Fruit fly (Drosophila melanogaster) whole organism, embryonic: ENCODE measurements around the gene Ctr9.

Source experiments
- Abd-B ChIP-seq: fragments of 200-800 bp; sonication (Bioruptor generic); optimal IDR thresholded peaks from 2 replicates; lab custom pipeline; 2018; ENCODE audit warnings: missing biosample characterization, mild to moderate bottlenecking, missing genetic modification characterization, moderate library complexity
- Adf1 ChIP-seq: fragments of 200-800 bp; sonication (Bioruptor generic); IDR thresholded peaks from 2 replicates; pipeline ENCODE4 v1.3.6; 2022; ENCODE audit warnings: missing biosample characterization, missing genetic modification characterization
- Bgb ChIP-seq: fragments of 200-800 bp; sonication (Bioruptor generic); IDR thresholded peaks from 2 replicates; pipeline ENCODE4 v1.3.6; 2022; ENCODE audit warnings: missing biosample characterization, missing genetic modification characterization; ENCODE audit not compliant: partially characterized antibody
- Blimp-1 ChIP-seq: fragments of 200-800 bp; sonication (Bioruptor generic); optimal IDR thresholded peaks from 3 replicates; lab custom pipeline; 2018; ENCODE audit warnings: missing biosample characterization, missing genetic modification characterization, mild to moderate bottlenecking, moderate library complexity, missing genetic modification reagents
- CG10274 ChIP-seq: fragments of 200-800 bp; sonication (Bioruptor generic); optimal IDR thresholded peaks from 3 replicates; lab custom pipeline; 2017; ENCODE audit warnings: missing biosample characterization, mild to moderate bottlenecking, missing genetic modification characterization
- CG11456 ChIP-seq: fragments of 200-800 bp; sonication (Bioruptor generic); IDR thresholded peaks from 3 replicates; pipeline ENCODE4 v1.3.6; 2022; ENCODE audit warnings: missing biosample characterization, missing genetic modification characterization
- CG12942 ChIP-seq: fragments of 200-800 bp; sonication (Bioruptor generic); optimal IDR thresholded peaks from 3 replicates; lab custom pipeline; 2016; ENCODE audit warnings: missing biosample characterization, missing genetic modification characterization
- CG13123 ChIP-seq: fragments of 200-800 bp; sonication (Bioruptor generic); optimal IDR thresholded peaks from 2 replicates; lab custom pipeline; 2016; ENCODE audit warnings: missing biosample characterization, missing genetic modification characterization
- CG14050 ChIP-seq: fragments of 200-800 bp; sonication (Bioruptor generic); IDR thresholded peaks from 3 replicates; pipeline ENCODE4 v1.3.6; 2022; ENCODE audit warnings: missing biosample characterization, missing genetic modification characterization
- CG15601 ChIP-seq: fragments of 200-800 bp; sonication (Bioruptor generic); optimal IDR thresholded peaks from 3 replicates; lab custom pipeline; 2019; ENCODE audit warnings: missing biosample characterization, mild to moderate bottlenecking, missing genetic modification characterization, moderate library complexity
- CG1602 ChIP-seq: fragments of 200-800 bp; sonication (Bioruptor generic); optimal IDR thresholded peaks from 3 replicates; lab custom pipeline; 2016; ENCODE audit warnings: missing biosample characterization, missing genetic modification characterization
- CG16813 ChIP-seq: fragments of 200-800 bp; sonication (Bioruptor generic); IDR thresholded peaks from 3 replicates; pipeline ENCODE4 v1.3.6; 2022; ENCODE audit warnings: missing biosample characterization, missing genetic modification characterization; ENCODE audit not compliant: partially characterized antibody
- CG17829 ChIP-seq: fragments of 200-800 bp; optimal IDR thresholded peaks from 2 replicates; lab custom pipeline; 2019; ENCODE audit warnings: missing biosample characterization, mild to moderate bottlenecking, missing genetic modification characterization, moderate library complexity
- CG2202 ChIP-seq: fragments of 200-800 bp; sonication (Bioruptor generic); optimal IDR thresholded peaks from 2 replicates; lab custom pipeline; 2018; ENCODE audit warnings: missing biosample characterization, mild to moderate bottlenecking, missing genetic modification characterization
- CG30431 ChIP-seq: fragments of 200-800 bp; sonication (Bioruptor generic); optimal IDR thresholded peaks from 2 replicates; lab custom pipeline; 2017; ENCODE audit warnings: missing biosample characterization, missing genetic modification characterization
- CG4707 ChIP-seq: fragments of 200-800 bp; sonication (Bioruptor generic); optimal IDR thresholded peaks from 2 replicates; lab custom pipeline; 2018; ENCODE audit warnings: missing biosample characterization, mild to moderate bottlenecking, missing genetic modification characterization, moderate library complexity
- CG6254 ChIP-seq: fragments of 200-800 bp; sonication (Bioruptor generic); optimal IDR thresholded peaks from 3 replicates; lab custom pipeline; 2017; ENCODE audit warnings: mild to moderate bottlenecking, missing biosample characterization, missing genetic modification reagents, missing genetic modification characterization
- Doc2 ChIP-seq: fragments of 200-800 bp; sonication (Bioruptor generic); IDR thresholded peaks from 2 replicates; pipeline ENCODE4 v1.3.6; 2022; ENCODE audit warnings: missing biosample characterization, missing genetic modification characterization
- Fer1 ChIP-seq: fragments of 200-800 bp; sonication (Bioruptor generic); optimal IDR thresholded peaks from 2 replicates; lab custom pipeline; 2017; ENCODE audit warnings: missing biosample characterization, mild to moderate bottlenecking, missing genetic modification characterization
- H2.0 ChIP-seq: fragments of 200-800 bp; sonication (Bioruptor generic); IDR thresholded peaks from 2 replicates; pipeline ENCODE4 v1.3.6; 2022; ENCODE audit warnings: missing biosample characterization, missing genetic modification characterization
- HLH3B ChIP-seq: fragments of 200-800 bp; sonication (Bioruptor generic); IDR thresholded peaks from 2 replicates; pipeline ENCODE4 v1.3.6; 2022; ENCODE audit warnings: missing biosample characterization, missing genetic modification characterization
- Lhr ChIP-seq: fragments of 200-800 bp; sonication (Bioruptor generic); optimal IDR thresholded peaks from 3 replicates; lab custom pipeline; 2017; ENCODE audit warnings: mild to moderate bottlenecking, missing biosample characterization, missing genetic modification reagents, missing genetic modification characterization
- NK7.1 ChIP-seq: fragments of 200-800 bp; sonication (Bioruptor generic); optimal IDR thresholded peaks from 3 replicates; lab custom pipeline; 2016; ENCODE audit warnings: missing biosample characterization, missing genetic modification characterization
- Nf-YA ChIP-seq: fragments of 200-800 bp; sonication (Bioruptor generic); IDR thresholded peaks from 2 replicates; pipeline ENCODE4 v1.3.6; 2022; ENCODE audit warnings: missing biosample characterization, missing genetic modification characterization
- Nf-YB ChIP-seq: fragments of 200-800 bp; sonication (Bioruptor generic); optimal IDR thresholded peaks from 3 replicates; lab custom pipeline; 2019; ENCODE audit warnings: missing biosample characterization, mild to moderate bottlenecking, missing genetic modification characterization, moderate library complexity
- Oaz ChIP-seq: fragments of 200-800 bp; sonication (Bioruptor generic); IDR thresholded peaks from 2 replicates; pipeline ENCODE4 v1.3.6; 2022; ENCODE audit warnings: missing biosample characterization, missing genetic modification characterization
- Opbp ChIP-seq: fragments of 200-800 bp; sonication (Bioruptor generic); IDR thresholded peaks from 3 replicates; pipeline ENCODE4 v1.3.6; 2022; ENCODE audit warnings: missing biosample characterization, missing genetic modification characterization; ENCODE audit not compliant: partially characterized antibody
- Optix ChIP-seq: fragments of 200-800 bp; sonication (Bioruptor generic); IDR thresholded peaks from 3 replicates; pipeline ENCODE4 v1.3.6; 2022; ENCODE audit warnings: missing biosample characterization, missing genetic modification characterization
- ap ChIP-seq: fragments of 200-800 bp; sonication (Bioruptor generic); IDR thresholded peaks from 2 replicates; pipeline ENCODE4 v1.3.6; 2022; ENCODE audit warnings: missing biosample characterization, missing genetic modification characterization
- ato ChIP-seq: fragments of 200-800 bp; sonication (Bioruptor generic); IDR thresholded peaks from 2 replicates; pipeline ENCODE4 v1.3.6; 2022; ENCODE audit warnings: missing biosample characterization, missing genetic modification characterization; ENCODE audit not compliant: partially characterized antibody
- cad ChIP-seq: fragments of >200 bp; optimal IDR thresholded peaks from 2 replicates; lab custom pipeline; 2017; ENCODE audit warnings: missing biosample characterization, missing genetic modification characterization
- chif ChIP-seq, 2 experiments: fragments of 200-800 bp; sonication (Bioruptor generic); optimal IDR thresholded peaks; 3 replicates each; lab custom pipeline; 2016; ENCODE audit warnings: missing biosample characterization in 2 of 2, missing genetic modification characterization in 2 of 2
- dmrt11E ChIP-seq: fragments of 200-800 bp; sonication (Bioruptor generic); optimal IDR thresholded peaks from 3 replicates; lab custom pipeline; 2018; ENCODE audit warnings: missing biosample characterization, mild to moderate bottlenecking, missing genetic modification characterization, moderate library complexity
- dysf ChIP-seq: fragments of 200-800 bp; sonication (Bioruptor generic); IDR thresholded peaks from 3 replicates; pipeline ENCODE4 v1.3.6; 2022; ENCODE audit warnings: missing biosample characterization, missing genetic modification characterization
- fd3F ChIP-seq: fragments of 200-800 bp; sonication (Bioruptor generic); optimal IDR thresholded peaks from 2 replicates; lab custom pipeline; 2018; ENCODE audit warnings: missing biosample characterization, mild to moderate bottlenecking, missing genetic modification characterization, moderate library complexity
- fd64A ChIP-seq: fragments of 200-800 bp; sonication (Bioruptor generic); optimal IDR thresholded peaks from 3 replicates; lab custom pipeline; 2018; ENCODE audit warnings: missing biosample characterization, mild to moderate bottlenecking, missing genetic modification characterization
- fd96Cb ChIP-seq: fragments of 200-800 bp; sonication (Bioruptor generic); optimal IDR thresholded peaks from 2 replicates; lab custom pipeline; 2018; ENCODE audit warnings: missing biosample characterization, mild to moderate bottlenecking, missing genetic modification characterization, moderate library complexity
- gce ChIP-seq: fragments of 200-800 bp; sonication (Bioruptor generic); IDR thresholded peaks from 3 replicates; pipeline ENCODE4 v1.3.6; 2022; ENCODE audit warnings: missing biosample characterization, missing genetic modification characterization
- knrl ChIP-seq: fragments of 200-800 bp; sonication (Bioruptor generic); IDR thresholded peaks from 3 replicates; pipeline ENCODE4 v1.3.6; 2022; ENCODE audit warnings: missing biosample characterization, missing genetic modification characterization; ENCODE audit not compliant: partially characterized antibody
- maf-S ChIP-seq: fragments of 200-800 bp; sonication (Bioruptor generic); optimal IDR thresholded peaks from 2 replicates; lab custom pipeline; 2016; ENCODE audit warnings: missing biosample characterization, missing genetic modification characterization
- odd ChIP-seq: fragments of 200-800 bp; sonication (Bioruptor generic); optimal IDR thresholded peaks from 2 replicates; lab custom pipeline; 2017; ENCODE audit warnings: missing biosample characterization, mild to moderate bottlenecking, missing genetic modification characterization
- pzg ChIP-seq: fragments of 200-800 bp; sonication (Bioruptor generic); optimal IDR thresholded peaks from 3 replicates; lab custom pipeline; 2018; ENCODE audit warnings: missing biosample characterization, mild to moderate bottlenecking, missing genetic modification characterization, moderate library complexity
- sc ChIP-seq, 3 experiments: fragments of >200 bp in 2 of 3; fragments of 200-800 bp in 1 of 3; sonication (Bioruptor generic) in 1 of 3; optimal IDR thresholded peaks; 2 replicates in 2 of 3; 3 replicates in 1 of 3; lab custom pipeline; 2017; ENCODE audit warnings: mild to moderate bottlenecking in 1 of 3, missing biosample characterization in 1 of 3, missing genetic modification characterization in 1 of 3, missing genetic modification reagents in 1 of 3
- slou ChIP-seq: fragments of 200-800 bp; sonication (Bioruptor generic); optimal IDR thresholded peaks from 3 replicates; lab custom pipeline; 2016; ENCODE audit warnings: missing biosample characterization, missing genetic modification characterization
- slp2 ChIP-seq: fragments of 200-800 bp; sonication (Bioruptor generic); optimal IDR thresholded peaks from 2 replicates; lab custom pipeline; 2016; ENCODE audit warnings: missing biosample characterization, missing genetic modification characterization
- sqz ChIP-seq: fragments of 200-800 bp; sonication (Bioruptor generic); optimal IDR thresholded peaks from 3 replicates; lab custom pipeline; 2018; ENCODE audit warnings: missing biosample characterization, mild to moderate bottlenecking, missing genetic modification characterization
- tup ChIP-seq: fragments of 200-800 bp; sonication (Bioruptor generic); optimal IDR thresholded peaks from 2 replicates; lab custom pipeline; 2016; ENCODE audit warnings: missing biosample characterization, mild to moderate bottlenecking, missing genetic modification characterization, moderate library complexity
- unc-4 ChIP-seq: fragments of 200-800 bp; sonication (Bioruptor generic); IDR thresholded peaks from 2 replicates; pipeline ENCODE4 v1.3.6; 2022; ENCODE audit warnings: missing biosample characterization, missing genetic modification characterization; ENCODE audit not compliant: partially characterized antibody

The Ctr9 gene

dm6 chr3L:1302234-1302949, 4.6 kb upstream of the Ctr9 start, which contains the start of the genes Rac1 and Acat2 (continued):
- no peak for TF ChIP-seq Nf-YB (GFP tag; lab: Kevin White, UChicago)
- peak; percentile 56 for TF ChIP-seq Abd-B (GFP tag; lab: Kevin White, UChicago)
- no peak for TF ChIP-seq tup (GFP tag; lab: Kevin White, UChicago)
- TF ChIP-seq Blimp-1 (GFP tag; lab: Kevin White, UChicago), result no peak
- TF ChIP-seq Optix (GFP tag; lab: Robert Waterston, UW), result no peak
- TF ChIP-seq CG4707 (GFP tag; lab: Kevin White, UChicago), result no peak
- TF ChIP-seq CG11456 (GFP tag; lab: Robert Waterston, UW), result no peak
- no peak for TF ChIP-seq cad (GFP tag; lab: Kevin White, UChicago)
- TF ChIP-seq chif (GFP tag; optimal IDR thresholded peaks at IDR 0.05; lab: Kevin White, UChicago), result peak in 1 of 2 experiments; percentile 12
- no peak for TF ChIP-seq fd64A (GFP tag; lab: Kevin White, UChicago)
- no peak for TF ChIP-seq fd3F (GFP tag; lab: Kevin White, UChicago)
- TF ChIP-seq sqz (GFP tag; lab: Kevin White, UChicago), result no peak
- no peak for TF ChIP-seq Oaz (GFP tag; lab: Robert Waterston, UW)
- no peak for TF ChIP-seq CG14050 (GFP tag; lab: Robert Waterston, UW)
- no peak for TF ChIP-seq dysf (GFP tag; lab: Robert Waterston, UW)
- TF ChIP-seq H2.0, result no peak
- TF ChIP-seq Opbp (GFP tag; lab: Robert Waterston, UW), result 0 out of 3 replicates have a peak, but pooled peaks have one; percentile 16
- no peak for TF ChIP-seq gce (GFP tag; lab: Robert Waterston, UW)
- no peak for TF ChIP-seq fd96Cb (tag; lab: Kevin White, UChicago)
- no peak for TF ChIP-seq slou (GFP tag; lab: Kevin White, UChicago)
- no peak for TF ChIP-seq CG30431
- TF ChIP-seq CG13123, result peak; percentile 5
- TF ChIP-seq CG2202 (tag; lab: Kevin White, UChicago), result no peak
- TF ChIP-seq CG10274 (GFP tag; lab: Kevin White, UChicago), result no peak
- peak; percentile 17 for TF ChIP-seq CG15601 (tag; lab: Kevin White, UChicago)
- TF ChIP-seq ap, result no peak
- peak; percentile 72 for TF ChIP-seq Lhr (GFP tag; lab: Kevin White, UChicago)
- TF ChIP-seq slp2 (GFP tag; lab: Kevin White, UChicago), result no peak
- no peak for TF ChIP-seq Bgb
- no peak for TF ChIP-seq Nf-YA (GFP tag; lab: Robert Waterston, UW)
- TF ChIP-seq knrl (GFP tag; lab: Robert Waterston, UW), result peak; percentile 38; the same call in 1 of the 3 replicates
- no peak for TF ChIP-seq unc-4 (GFP tag; lab: Robert Waterston, UW)
- TF ChIP-seq CG17829 (tag; lab: Kevin White, UChicago), result peak; percentile 55
- TF ChIP-seq CG12942, result no peak
- TF ChIP-seq Adf1 (GFP tag; lab: Robert Waterston, UW), result no peak
- TF ChIP-seq Fer1 (GFP tag; lab: Kevin White, UChicago), result no peak
- TF ChIP-seq NK7.1, result no peak
- no peak for TF ChIP-seq ato (GFP tag; lab: Robert Waterston, UW)
- TF ChIP-seq CG16813, result no peak
- no peak for TF ChIP-seq CG6254 (GFP tag; lab: Kevin White, UChicago)
- TF ChIP-seq HLH3B (GFP tag; lab: Robert Waterston, UW), result no peak
- peak; percentile 85 for TF ChIP-seq pzg (GFP tag; lab: Kevin White, UChicago)
- no peak for TF ChIP-seq sc (optimal IDR thresholded peaks at IDR 0.05; lab: Kevin White, UChicago)
- no peak for TF ChIP-seq sc (GFP tag; optimal IDR thresholded peaks at IDR 0.05; lab: Kevin White, UChicago)
- no peak for TF ChIP-seq Doc2 (GFP tag; lab: Robert Waterston, UW)
- TF ChIP-seq CG1602 (GFP tag; lab: Kevin White, UChicago), result no peak
- no peak for TF ChIP-seq maf-S (GFP tag; lab: Kevin White, UChicago)
- TF ChIP-seq odd, result no peak
- peak; percentile 15 for TF ChIP-seq dmrt11E (tag; lab: Kevin White, UChicago)
